Worm (Caenorhabditis elegans) whole organism, L3 larva: ENCODE measurements around the gene nlp-56.

ENCODE experiments used
- R02D3.7 ChIP-seq: fragments of 150-350 bp; optimal IDR thresholded peaks from 2 replicates; lab custom pipeline; 2014; ENCODE audit warnings: missing biosample characterization, missing genetic modification characterization
- ZK546.5 ChIP-seq: sonication (generic microtip); optimal IDR thresholded peaks from 2 replicates; lab custom pipeline; 2017; ENCODE audit warnings: missing biosample characterization, missing genetic modification characterization
- ceh-82 ChIP-seq: fragments of 150-350 bp; optimal IDR thresholded peaks from 2 replicates; lab custom pipeline; 2014; ENCODE audit warnings: missing biosample characterization, missing genetic modification characterization
- ceh-9 ChIP-seq: sonication (generic microtip); optimal IDR thresholded peaks from 2 replicates; lab custom pipeline; 2018; ENCODE audit warnings: missing biosample characterization, missing genetic modification characterization
- egl-5 ChIP-seq: fragments of 150-350 bp; optimal IDR thresholded peaks from 2 replicates; lab custom pipeline; 2017; ENCODE audit warnings: missing biosample characterization, missing genetic modification reagents, missing genetic modification characterization, inconsistent platforms
- elt-1 ChIP-seq: fragments of 150-350 bp; optimal IDR thresholded peaks from 2 replicates; lab custom pipeline; 2014; ENCODE audit warnings: missing biosample characterization, missing genetic modification characterization
- elt-2 ChIP-seq: sonication (generic microtip); optimal IDR thresholded peaks from 2 replicates; lab custom pipeline; 2016; ENCODE audit warnings: missing genetic modification reagents, mild to moderate bottlenecking, missing genetic modification characterization, missing compliant biosample characterization
- fkh-10 ChIP-seq: sonication (generic microtip); optimal IDR thresholded peaks from 2 replicates; lab custom pipeline; 2017; ENCODE audit warnings: missing biosample characterization, missing genetic modification reagents, missing genetic modification characterization
- fkh-2 ChIP-seq: fragments of 150-350 bp; optimal IDR thresholded peaks from 2 replicates; lab custom pipeline; 2014; ENCODE audit warnings: missing biosample characterization, missing genetic modification reagents, missing genetic modification characterization
- fos-1 ChIP-seq: fragments of 150-350 bp; optimal IDR thresholded peaks from 2 replicates; lab custom pipeline; 2014; ENCODE audit warnings: missing biosample characterization, missing genetic modification characterization
- hmg-11 ChIP-seq: sonication (generic microtip); optimal IDR thresholded peaks from 2 replicates; lab custom pipeline; 2016; ENCODE audit warnings: missing genetic modification characterization, missing compliant biosample characterization
- jun-1 ChIP-seq: fragments of 150-350 bp; optimal IDR thresholded peaks from 2 replicates; lab custom pipeline; 2014; ENCODE audit warnings: missing biosample characterization, missing genetic modification reagents, missing genetic modification characterization
- lsy-12 ChIP-seq: sonication (generic microtip); optimal IDR thresholded peaks from 2 replicates; lab custom pipeline; 2016; ENCODE audit warnings: mild to moderate bottlenecking, missing genetic modification characterization, missing compliant biosample characterization
- mdl-1 ChIP-seq: fragments of 150-350 bp; optimal IDR thresholded peaks from 2 replicates; lab custom pipeline; 2014; ENCODE audit warnings: missing biosample characterization, missing genetic modification characterization
- mml-1 ChIP-seq: fragments of 150-350 bp; sonication (generic microtip); optimal IDR thresholded peaks from 3 replicates; lab custom pipeline; 2014; ENCODE audit warnings: missing biosample characterization, missing genetic modification characterization
- nhr-11 ChIP-seq: fragments of 150-350 bp; optimal IDR thresholded peaks from 2 replicates; lab custom pipeline; 2014; ENCODE audit warnings: missing biosample characterization, missing genetic modification characterization
- nhr-12 ChIP-seq: fragments of 150-350 bp; optimal IDR thresholded peaks from 2 replicates; lab custom pipeline; 2014; ENCODE audit warnings: missing biosample characterization, missing genetic modification characterization
- nhr-28 ChIP-seq: fragments of 150-350 bp; optimal IDR thresholded peaks from 2 replicates; lab custom pipeline; 2014; ENCODE audit warnings: missing biosample characterization, missing genetic modification characterization
- nhr-67 ChIP-seq: fragments of 150-350 bp; optimal IDR thresholded peaks from 2 replicates; lab custom pipeline; 2014; ENCODE audit warnings: missing biosample characterization, missing genetic modification characterization
- nhr-76 ChIP-seq: fragments of 150-350 bp; sonication (generic microtip); optimal IDR thresholded peaks from 5 replicates; lab custom pipeline; 2014; ENCODE audit warnings: missing biosample characterization, missing genetic modification characterization
- nhr-77 ChIP-seq: fragments of 150-350 bp; optimal IDR thresholded peaks from 2 replicates; lab custom pipeline; 2014; ENCODE audit warnings: missing biosample characterization, missing genetic modification characterization
- pha-4 ChIP-seq: fragments of 150-350 bp; optimal IDR thresholded peaks from 2 replicates; lab custom pipeline; 2014; ENCODE audit warnings: missing biosample characterization, missing genetic modification reagents, missing genetic modification characterization
- pqm-1 ChIP-seq: fragments of 150-350 bp; optimal IDR thresholded peaks from 2 replicates; lab custom pipeline; 2017; ENCODE audit warnings: missing biosample characterization, missing genetic modification characterization, inconsistent platforms
- sea-2 ChIP-seq: fragments of 150-350 bp; sonication (generic microtip); optimal IDR thresholded peaks from 4 replicates; lab custom pipeline; 2014; ENCODE audit warnings: missing biosample characterization, missing genetic modification reagents, missing genetic modification characterization
- skn-1 ChIP-seq: fragments of 150-350 bp; optimal IDR thresholded peaks from 2 replicates; lab custom pipeline; 2014; ENCODE audit warnings: missing biosample characterization, missing genetic modification characterization
- snpc-4 ChIP-seq: fragments of 150-350 bp; optimal IDR thresholded peaks from 2 replicates; lab custom pipeline; 2014; ENCODE audit warnings: missing biosample characterization, missing genetic modification characterization
- unc-39 ChIP-seq: sonication (generic microtip); optimal IDR thresholded peaks from 4 replicates; lab custom pipeline; 2017; ENCODE audit warnings: missing biosample characterization, missing genetic modification characterization
- unc-62 ChIP-seq: fragments of 150-350 bp; sonication (generic microtip); optimal IDR thresholded peaks from 4 replicates; lab custom pipeline; 2014; ENCODE audit warnings: missing biosample characterization, missing genetic modification reagents, missing genetic modification characterization
- zag-1 ChIP-seq: fragments of 150-350 bp; optimal IDR thresholded peaks from 2 replicates; lab custom pipeline; 2014; ENCODE audit warnings: missing biosample characterization, missing genetic modification characterization
- ztf-11 ChIP-seq: fragments of 150-350 bp; optimal IDR thresholded peaks from 2 replicates; lab custom pipeline; 2014; ENCODE audit warnings: missing biosample characterization, missing genetic modification characterization

nlp-56 gene

ce11 chrIV:14754912-14755311, 29.6 kb downstream of the nlp-56 start, which contains the start of gene Y57G11C.499:
TSS of gene Y57G11C.499 (minus strand) at chrIV:14754934.
- TF ChIP-seq ceh-82 (tag; lab: Kevin White, UChicago) (no peak), pha-4 (tag; lab: Kevin White, UChicago) (no peak), fos-1 (tag; lab: Kevin White, UChicago) (no peak), jun-1 (tag; lab: Kevin White, UChicago) (no peak), nhr-77 (no peak), fkh-2 (tag; lab: Kevin White, UChicago) (no peak), snpc-4 (no peak), mdl-1 (tag; lab: Kevin White, UChicago) (no peak), elt-2 (tag; lab: Kevin White, UChicago) (no peak), unc-62 (GFP tag; lab: Kevin White, UChicago) (no peak), pqm-1 (tag; lab: Kevin White, UChicago) (no peak), nhr-28 (tag; lab: Kevin White, UChicago) (no peak), zag-1 (tag; lab: Kevin White, UChicago) (no peak), nhr-12 (tag; lab: Kevin White, UChicago) (no peak), ztf-11 (no peak), lsy-12 (tag; lab: Kevin White, UChicago) (no peak), R02D3.7 (tag; lab: Kevin White, UChicago) (no peak), egl-5 (no peak), mml-1 (tag; lab: Kevin White, UChicago) (no peak), sea-2 (GFP tag; lab: Kevin White, UChicago) (no peak)
- TF ChIP-seq, all 47 proteins: peak for 0

ce11 chrIV:14741926-14742325, 42.6 kb downstream of the nlp-56 start:
- TF ChIP-seq unc-39 (no peak), ceh-82 (tag; lab: Kevin White, UChicago) (no peak), elt-1 (tag; lab: Kevin White, UChicago) (no peak), ceh-9 (tag; lab: Kevin White, UChicago) (no peak), nhr-76 (no peak), skn-1 (tag; lab: Kevin White, UChicago) (no peak), egl-5 (no peak), mml-1 (tag; lab: Kevin White, UChicago) (no peak), zag-1 (tag; lab: Kevin White, UChicago) (no peak), nhr-11 (no peak), hmg-11 (tag; lab: Kevin White, UChicago) (no peak), jun-1 (tag; lab: Kevin White, UChicago) (no peak), lsy-12 (tag; lab: Kevin White, UChicago) (no peak), fkh-10 (GFP tag; lab: Kevin White, UChicago) (no peak), nhr-28 (tag; lab: Kevin White, UChicago) (no peak), ZK546.5 (tag; lab: Kevin White, UChicago) (no peak), nhr-77 (no peak), nhr-67 (tag; lab: Kevin White, UChicago) (no peak)
